Worm (Caenorhabditis elegans) whole organism, mixed stage, embryonic: ENCODE results near the gene sra-13.
"Not testable (repeated sequence)": the region's sequence is repeated elsewhere in the genome, so short reads cannot be mapped to it uniquely, and the experiment has no call there.

ENCODE experiments used
- M03D4.4 ChIP-seq: sonication (generic microtip); optimal IDR thresholded peaks from 2 replicates; lab custom pipeline; 2017; ENCODE audit warnings: mild to moderate bottlenecking, missing genetic modification characterization, missing compliant biosample characterization
- bed-3 ChIP-seq: fragments of 200-800 bp; sonication (Bioruptor generic); optimal IDR thresholded peaks from 3 replicates; lab custom pipeline; 2018; ENCODE audit warnings: mild to moderate bottlenecking, missing genetic modification characterization, moderate library complexity, missing compliant biosample characterization
- blmp-1 ChIP-seq: fragments of 150-350 bp; optimal IDR thresholded peaks from 2 replicates; lab custom pipeline; 2014; ENCODE audit warnings: missing biosample characterization, missing genetic modification characterization
- ceh-39 ChIP-seq: fragments of 150-350 bp; optimal IDR thresholded peaks from 2 replicates; lab custom pipeline; 2014; ENCODE audit warnings: missing biosample characterization, missing genetic modification characterization
- ceh-43 ChIP-seq: fragments of 200-800 bp; sonication (Bioruptor generic); optimal IDR thresholded peaks from 2 replicates; lab custom pipeline; 2018; ENCODE audit warnings: mild to moderate bottlenecking, missing genetic modification characterization, moderate library complexity, missing compliant biosample characterization
- ceh-83 ChIP-seq: fragments of 200-800 bp; sonication (Bioruptor generic); optimal IDR thresholded peaks from 2 replicates; lab custom pipeline; 2018; ENCODE audit warnings: mild to moderate bottlenecking, missing genetic modification characterization, missing compliant biosample characterization
- ces-1 ChIP-seq: fragments of 150-350 bp; optimal IDR thresholded peaks from 2 replicates; lab custom pipeline; 2014; ENCODE audit warnings: missing biosample characterization, missing genetic modification reagents, missing genetic modification characterization
- cnd-1 ChIP-seq: fragments of 200-800 bp; sonication (Bioruptor generic); optimal IDR thresholded peaks from 2 replicates; lab custom pipeline; 2018; ENCODE audit warnings: mild to moderate bottlenecking, missing genetic modification characterization, missing compliant biosample characterization
- drap-1 ChIP-seq: fragments of 200-800 bp; sonication (Bioruptor generic); optimal IDR thresholded peaks from 3 replicates; lab custom pipeline; 2018; ENCODE audit warnings: mild to moderate bottlenecking, missing genetic modification characterization, missing compliant biosample characterization
- elt-1 ChIP-seq: sonication (generic microtip); optimal IDR thresholded peaks from 2 replicates; lab custom pipeline; 2017; ENCODE audit warnings: missing genetic modification characterization, mild to moderate bottlenecking, missing compliant biosample characterization, antibody characterized with exemption, moderate library complexity, borderline replicate concordance; ENCODE audit not compliant: insufficient read depth
- elt-3 ChIP-seq: fragments of 150-350 bp; optimal IDR thresholded peaks from 2 replicates; lab custom pipeline; 2014; ENCODE audit warnings: missing biosample characterization, missing genetic modification characterization
- flh-1 ChIP-seq: fragments of 200-800 bp; sonication (Bioruptor generic); optimal IDR thresholded peaks from 2 replicates; lab custom pipeline; 2018; ENCODE audit warnings: mild to moderate bottlenecking, missing genetic modification characterization, moderate library complexity, missing compliant biosample characterization
- ham-2 ChIP-seq: fragments of 200-800 bp; sonication (Bioruptor generic); optimal IDR thresholded peaks from 2 replicates; lab custom pipeline; 2018; ENCODE audit warnings: mild to moderate bottlenecking, missing genetic modification characterization, missing compliant biosample characterization
- hlh-1 ChIP-seq: fragments of 150-350 bp; optimal IDR thresholded peaks from 2 replicates; lab custom pipeline; 2014; ENCODE audit warnings: missing biosample characterization, missing genetic modification reagents, missing genetic modification characterization
- lin-13 ChIP-seq: fragments of 150-350 bp; optimal IDR thresholded peaks from 2 replicates; lab custom pipeline; 2014; ENCODE audit warnings: missing biosample characterization, missing genetic modification characterization
- lin-32 ChIP-seq: fragments of 200-800 bp; sonication (Bioruptor generic); optimal IDR thresholded peaks from 2 replicates; lab custom pipeline; 2018; ENCODE audit warnings: mild to moderate bottlenecking, missing genetic modification characterization, missing compliant biosample characterization
- lsy-2 ChIP-seq: fragments of 150-350 bp; optimal IDR thresholded peaks from 2 replicates; lab custom pipeline; 2014; ENCODE audit warnings: missing biosample characterization, missing genetic modification characterization
- mab-5 ChIP-seq: fragments of 150-350 bp; optimal IDR thresholded peaks from 2 replicates; lab custom pipeline; 2014; ENCODE audit warnings: missing biosample characterization, missing genetic modification characterization
- mls-2 ChIP-seq: sonication (generic microtip); optimal IDR thresholded peaks from 2 replicates; lab custom pipeline; 2016; ENCODE audit warnings: mild to moderate bottlenecking, missing genetic modification characterization, moderate library complexity, missing compliant biosample characterization
- nhr-2 ChIP-seq: fragments of 150-350 bp; optimal IDR thresholded peaks from 2 replicates; lab custom pipeline; 2014; ENCODE audit warnings: missing biosample characterization, missing genetic modification characterization
- nhr-28 ChIP-seq: fragments of 150-350 bp; optimal IDR thresholded peaks from 2 replicates; lab custom pipeline; 2014; ENCODE audit warnings: missing biosample characterization, missing genetic modification characterization
- sem-2 ChIP-seq: fragments of 200-800 bp; sonication (Bioruptor generic); optimal IDR thresholded peaks from 2 replicates; lab custom pipeline; 2018; ENCODE audit warnings: mild to moderate bottlenecking, missing genetic modification characterization, missing compliant biosample characterization
- snpc-4 ChIP-seq: fragments of 150-350 bp; optimal IDR thresholded peaks from 2 replicates; lab custom pipeline; 2014; ENCODE audit warnings: missing biosample characterization, missing genetic modification characterization
- unc-39 ChIP-seq: fragments of 150-350 bp; optimal IDR thresholded peaks from 2 replicates; lab custom pipeline; 2014; ENCODE audit warnings: missing biosample characterization, missing genetic modification characterization
- unc-62 ChIP-seq: fragments of 150-350 bp; optimal IDR thresholded peaks from 2 replicates; lab custom pipeline; 2014; ENCODE audit warnings: missing biosample characterization, missing genetic modification reagents, missing genetic modification characterization
- zip-8 ChIP-seq: fragments of 150-350 bp; optimal IDR thresholded peaks from 2 replicates; lab custom pipeline; 2014; ENCODE audit warnings: missing biosample characterization, missing genetic modification characterization

sra-13 gene

ce11 chrII:8419798-8420197 lies 12.3 kb downstream of the sra-13 start, which contains the start of gene F14E5.8:
TSS of gene F14E5.8 (plus strand) at chrII:8420098.
- TF ChIP-seq cnd-1 (tag; lab: Kevin White, UChicago); ceh-43 (GFP tag; lab: Kevin White, UChicago); unc-39 (tag; lab: Kevin White, UChicago): not testable (repeated sequence)

ce11 chrII:8420775-8421388 lies 13.4 kb downstream of the sra-13 start:
- TF ChIP-seq lsy-2 (tag; lab: Kevin White, UChicago): peak; percentile 76
- TF ChIP-seq unc-62: no peak

ce11 chrII:8428758-8428946 lies 21.2 kb downstream of the sra-13 start, which contains the start of gene F14E5.2:
TSS of gene F14E5.2 (minus strand) at chrII:8428858.
- no peak for TF ChIP-seq hlh-1 (tag; lab: Kevin White, UChicago)
- no peak for TF ChIP-seq elt-3 (tag; lab: Kevin White, UChicago)
- TF ChIP-seq unc-62: no peak
- TF ChIP-seq lsy-2 (tag; lab: Kevin White, UChicago): no peak
- TF ChIP-seq ceh-39 (tag; lab: Kevin White, UChicago): no peak
- no peak for TF ChIP-seq mab-5 (tag; lab: Kevin White, UChicago)
- no peak for TF ChIP-seq unc-39 (tag; lab: Kevin White, UChicago)
- no peak for TF ChIP-seq elt-1 (tag; lab: Kevin White, UChicago)
- TF ChIP-seq ces-1 (GFP tag; lab: Kevin White, UChicago): no peak
- TF ChIP-seq lin-13: no peak
- no peak for TF ChIP-seq zip-8
- no peak for TF ChIP-seq ham-2 (GFP tag; lab: Kevin White, UChicago)
- TF ChIP-seq, all 35 proteins: peak for 0

ce11 chrII:8428947-8429919 lies 21.7 kb downstream of the sra-13 start:
- TF ChIP-seq lsy-2 (tag; lab: Kevin White, UChicago) (peak; percentile 43), blmp-1 (tag; lab: Kevin White, UChicago) (no peak), elt-1 (tag; lab: Kevin White, UChicago) (no peak), nhr-2 (tag; lab: Kevin White, UChicago) (no peak), ceh-83 (GFP tag; lab: Kevin White, UChicago) (no peak), snpc-4 (tag; lab: Kevin White, UChicago) (no peak), ces-1 (GFP tag; lab: Kevin White, UChicago) (no peak), ceh-43 (GFP tag; lab: Kevin White, UChicago) (no peak), elt-3 (tag; lab: Kevin White, UChicago) (no peak), lin-32 (GFP tag; lab: Kevin White, UChicago) (no peak), zip-8 (peak; percentile 16), mls-2 (tag; lab: Kevin White, UChicago) (no peak)

- no peak for TF ChIP-seq nhr-28 (tag; lab: Kevin White, UChicago)
- TF ChIP-seq bed-3 (GFP tag; lab: Kevin White, UChicago): no peak
- no peak for TF ChIP-seq zip-8
- no peak for TF ChIP-seq elt-1 (tag; lab: Kevin White, UChicago)
- no peak for TF ChIP-seq cnd-1 (tag; lab: Kevin White, UChicago)
- TF ChIP-seq lin-32 (GFP tag; lab: Kevin White, UChicago): no peak
- TF ChIP-seq flh-1 (GFP tag; lab: Kevin White, UChicago): no peak
- no peak for TF ChIP-seq unc-62
- no peak for TF ChIP-seq drap-1
Observed at ce11 chrII:8431954-8432353, 24.5 kb downstream of the sra-13 start, which contains the start of gene acp-2. TSS of gene acp-2 (minus strand) at chrII:8432054.

- TF ChIP-seq drap-1 (no peak), ces-1 (GFP tag; lab: Kevin White, UChicago) (no peak), ceh-39 (tag; lab: Kevin White, UChicago) (no peak), cnd-1 (tag; lab: Kevin White, UChicago) (no peak), sem-2 (GFP tag; lab: Kevin White, UChicago) (no peak), ceh-43 (GFP tag; lab: Kevin White, UChicago) (no peak), ham-2 (GFP tag; lab: Kevin White, UChicago) (no peak), elt-3 (tag; lab: Kevin White, UChicago) (no peak), unc-62 (no peak), M03D4.4 (tag; lab: Kevin White, UChicago) (no peak), lin-13 (no peak), nhr-2 (tag; lab: Kevin White, UChicago) (no peak), flh-1 (GFP tag; lab: Kevin White, UChicago) (no peak), bed-3 (GFP tag; lab: Kevin White, UChicago) (no peak)
Observed at ce11 chrII:8435005-8435404, 27.5 kb downstream of the sra-13 start, which contains the start of gene acp-4. TSS of gene acp-4 (minus strand) at chrII:8435105.
